Worm (Caenorhabditis elegans): ENCODE data around the gene F07A11.1.

The F07A11.1 gene

DNA sequence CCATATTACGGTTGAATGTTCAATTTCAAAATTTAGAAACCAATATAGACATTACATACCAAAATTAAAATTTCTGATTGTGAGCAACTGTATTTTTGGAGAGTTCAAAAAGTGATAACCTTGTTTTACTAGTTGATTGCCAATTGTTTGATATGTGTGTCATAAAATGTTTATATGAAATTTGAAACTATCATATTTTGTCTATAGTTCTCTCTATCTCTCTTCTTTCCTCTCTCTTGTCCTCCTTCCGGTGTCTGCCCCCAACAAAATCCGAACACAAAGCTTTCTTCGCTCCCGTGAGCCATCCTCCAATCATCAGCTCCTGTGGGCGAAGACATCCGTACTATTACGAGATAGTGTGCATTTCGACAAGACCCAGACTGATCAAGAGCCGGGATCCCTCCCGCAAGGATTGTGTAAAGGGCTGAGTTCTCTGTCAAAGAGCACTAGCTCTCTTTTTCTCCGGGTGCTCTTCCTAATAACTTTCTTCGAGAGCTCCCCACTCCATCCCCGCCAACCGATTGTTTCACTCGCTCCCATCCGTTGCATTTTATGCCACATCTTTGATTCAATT, 10.6 kb upstream of the F07A11.1 start:
- TF ChIP-seq pha-4 (tag; optimal IDR thresholded peaks at IDR 0.05) = peak; percentile 25
- TF ChIP-seq daf-12 (tag; optimal IDR thresholded peaks at IDR 0.05) = no peak
- peak; percentile 68 for TF ChIP-seq nfya-1 (tag; optimal IDR thresholded peaks at IDR 0.05; ENCODE audit: insufficient read depth)

DNA sequence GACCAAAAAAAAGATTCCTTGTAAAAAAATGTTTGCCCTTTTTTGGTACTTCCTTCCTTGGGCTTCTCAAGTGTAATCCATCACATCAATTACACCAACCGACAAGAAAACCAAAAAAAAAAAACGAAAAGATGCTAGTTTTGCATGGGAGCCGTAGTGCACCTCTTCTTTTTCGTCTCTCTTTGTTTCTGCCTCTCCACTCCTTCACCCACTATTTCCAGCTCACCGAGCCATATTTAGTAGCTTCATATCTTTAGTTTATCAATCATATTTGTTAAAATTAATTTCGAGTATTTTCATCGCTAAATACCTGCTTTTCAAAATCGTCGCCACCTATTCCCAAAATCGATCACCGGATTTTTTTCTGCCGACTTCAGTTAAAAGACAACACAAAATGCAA, 8.8 kb upstream of the F07A11.1 start, which contains the start of gene F07A11.4:
Gene F07A11.4 (plus strand): TSS at position 301 of the 400 bp plus-strand sequence.
- TF ChIP-seq pqm-1 (tag; optimal IDR thresholded peaks at IDR 0.05) = no peak
- peak; percentile 7 for TF ChIP-seq lin-39 (tag; optimal IDR thresholded peaks at IDR 0.05)

DNA sequence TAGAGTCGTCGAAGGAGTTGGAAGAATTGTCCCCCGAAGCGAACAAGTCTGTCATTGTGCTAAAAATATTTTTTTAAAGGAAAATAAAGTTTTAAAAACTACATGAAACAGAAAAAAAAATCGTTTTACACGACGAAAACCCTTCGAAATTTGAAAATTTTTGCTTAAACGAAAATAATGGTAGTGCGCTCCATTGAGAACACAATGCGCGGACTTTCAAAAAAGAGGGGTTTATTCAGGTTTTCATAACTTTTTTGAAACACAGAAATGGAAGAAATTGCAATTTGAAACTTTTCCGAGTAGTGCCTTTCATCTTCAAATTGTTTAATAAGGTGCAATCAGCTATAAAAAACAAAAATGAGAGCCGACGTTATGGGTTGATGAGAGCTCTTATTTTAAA, 7.8 kb upstream of the F07A11.1 start, which contains the start of gene npp-5:
Gene npp-5 (minus strand): TSS at position 59 of the 400 bp plus-strand sequence.
- TF ChIP-seq fkh-10 (GFP tag; optimal IDR thresholded peaks at IDR 0.05) = no peak
- TF ChIP-seq ceh-28 (tag; optimal IDR thresholded peaks at IDR 0.05) = no peak
- peak; percentile 58 for TF ChIP-seq pha-4 (tag; optimal IDR thresholded peaks at IDR 0.05)
- TF ChIP-seq tbx-2 (tag; optimal IDR thresholded peaks at IDR 0.05) = no peak
- TF ChIP-seq ceh-9 (tag; optimal IDR thresholded peaks at IDR 0.05) = no peak
- TF ChIP-seq ztf-11 (tag; optimal IDR thresholded peaks at IDR 0.05) = no peak
- no peak for TF ChIP-seq mdl-1 (tag; optimal IDR thresholded peaks at IDR 0.05)
- TF ChIP-seq skn-1 (tag; optimal IDR thresholded peaks at IDR 0.05) = no peak
- peak; percentile 65 for TF ChIP-seq nfya-1 (tag; optimal IDR thresholded peaks at IDR 0.05; ENCODE audit: insufficient read depth)
- no peak for TF ChIP-seq eor-1 (tag; optimal IDR thresholded peaks at IDR 0.05)
- TF ChIP-seq lsy-12 (tag; optimal IDR thresholded peaks at IDR 0.05) = no peak

DNA sequence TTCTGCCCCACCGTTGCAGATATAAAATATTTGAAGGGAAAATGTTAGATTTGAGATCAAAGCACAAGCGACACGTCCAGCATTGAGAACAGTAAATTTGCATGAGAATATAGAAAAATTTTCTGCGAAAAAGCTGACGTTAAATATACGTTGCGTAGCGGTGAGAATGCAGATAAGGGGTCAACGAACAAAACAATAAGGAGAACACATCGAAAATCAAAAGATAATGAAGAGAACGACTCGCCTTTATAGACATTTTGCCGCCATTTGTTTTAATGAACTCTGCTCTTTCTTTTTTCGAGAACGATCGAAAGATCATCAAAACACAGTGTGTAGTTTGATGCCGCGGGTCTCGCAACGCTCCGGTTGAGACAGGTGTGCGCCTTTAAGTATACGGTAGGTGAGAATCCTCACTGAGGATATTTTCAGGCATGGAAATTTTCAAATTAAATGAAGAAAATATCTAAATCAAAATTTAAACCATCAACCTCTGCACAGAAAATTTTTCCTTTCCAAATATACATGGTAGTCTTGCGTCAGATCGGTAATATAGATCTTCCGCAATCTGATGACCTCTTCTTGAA, 4.3 kb upstream of the F07A11.1 start:
- TF ChIP-seq nhr-25 (tag; optimal IDR thresholded peaks at IDR 0.05) (no peak), fos-1 (tag; optimal IDR thresholded peaks at IDR 0.05) (no peak), elt-2 (tag; optimal IDR thresholded peaks at IDR 0.05) (peak; percentile 73), ceh-28 (tag; optimal IDR thresholded peaks at IDR 0.05) (peak; percentile 23), pqm-1 (tag; optimal IDR thresholded peaks at IDR 0.05) (peak; percentile 27), eor-1 (tag; optimal IDR thresholded peaks at IDR 0.05) (no peak), fkh-2 (tag; optimal IDR thresholded peaks at IDR 0.05) (no peak)

DNA sequence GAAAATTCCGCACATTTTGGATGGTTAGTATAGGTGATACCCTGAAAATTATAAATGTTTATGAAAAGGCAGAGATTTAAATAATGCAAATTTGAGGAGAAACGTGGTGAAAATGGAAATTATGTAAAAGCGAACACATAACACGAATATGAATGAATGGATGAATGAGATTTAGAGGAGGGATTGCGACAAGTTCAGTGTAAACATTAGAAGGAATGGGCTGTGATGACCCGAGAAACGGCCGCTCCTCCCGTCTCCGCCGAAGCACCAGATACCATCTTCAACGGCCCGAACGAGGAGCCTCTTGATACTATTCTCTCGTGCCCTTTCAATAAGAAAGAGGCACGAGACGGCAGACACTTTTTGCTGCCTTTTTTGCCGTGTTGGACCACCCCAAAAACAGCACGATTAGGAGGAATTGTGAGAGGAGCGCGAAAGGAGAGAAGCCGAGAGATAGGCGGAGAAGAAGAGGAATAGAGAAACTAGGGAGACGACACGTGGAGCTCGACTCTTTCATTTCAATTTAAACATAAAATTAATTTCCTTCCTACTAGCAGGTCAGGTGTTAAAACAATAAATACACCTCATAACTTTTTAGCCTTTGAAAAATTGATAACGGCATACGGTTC, 3.6 kb upstream of the F07A11.1 start, which contains the start of gene gfat-1:
Gene gfat-1 (minus strand): TSS at position 51 of the 629 bp plus-strand sequence.
- TF ChIP-seq mdl-1 (tag; optimal IDR thresholded peaks at IDR 0.05) (peak; percentile 45), lin-15B (tag; optimal IDR thresholded peaks at IDR 0.05) (peak; percentile 1), elt-2 (tag; optimal IDR thresholded peaks at IDR 0.05) (no peak), lin-39 (tag; optimal IDR thresholded peaks at IDR 0.05) (peak; percentile 24)

DNA sequence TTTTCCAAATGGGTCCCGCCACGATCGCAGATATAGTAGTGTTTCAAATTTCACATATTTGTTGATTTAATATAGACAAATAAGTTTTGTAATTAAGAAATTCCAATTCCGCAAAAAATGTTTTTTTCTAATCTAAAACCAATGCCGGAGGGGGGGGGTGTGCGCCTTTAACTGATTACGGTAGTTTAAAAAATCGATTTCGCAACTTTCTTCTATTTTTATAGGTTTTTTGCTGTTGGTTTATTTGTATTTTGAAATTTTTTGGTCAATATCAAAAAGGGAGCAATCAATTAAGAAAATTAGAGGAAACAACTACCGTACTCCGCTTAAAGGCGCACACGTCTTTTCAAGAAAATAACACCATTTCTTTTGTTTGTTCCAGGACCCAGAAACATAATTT, 365 bp downstream of the F07A11.1 start:
- TF ChIP-seq sea-2 (GFP tag; optimal IDR thresholded peaks at IDR 0.05) (no peak), nhr-76 (tag; optimal IDR thresholded peaks at IDR 0.05) (no peak), nfya-1 (tag; optimal IDR thresholded peaks at IDR 0.05; ENCODE audit: insufficient read depth) (no peak), nhr-28 (tag; optimal IDR thresholded peaks at IDR 0.05) (no peak), pqm-1 (tag; optimal IDR thresholded peaks at IDR 0.05) (no peak), tbx-2 (tag; optimal IDR thresholded peaks at IDR 0.05) (no peak), nhr-12 (tag; optimal IDR thresholded peaks at IDR 0.05) (no peak), R02D3.7 (tag; optimal IDR thresholded peaks at IDR 0.05) (no peak), elt-3 (tag; optimal IDR thresholded peaks at IDR 0.05) (no peak), ama-1 (optimal IDR thresholded peaks at IDR 0.05) (no peak), nhr-43 (tag; optimal IDR thresholded peaks at IDR 0.05; ENCODE audit: poor library complexity, severe bottlenecking) (no peak), unc-39 (tag; optimal IDR thresholded peaks at IDR 0.05) (no peak), elt-1 (tag; optimal IDR thresholded peaks at IDR 0.05) (no peak)

Data from whole organism, L3 larva.